Worm (Caenorhabditis elegans) whole organism, L4 larva: ENCODE data around the gene Y11D7A.9.

ENCODE experiments used
- F10B5.3 ChIP-seq: sonication (generic microtip); optimal IDR thresholded peaks from 2 replicates; lab custom pipeline; 2016; ENCODE audit warnings: mild to moderate bottlenecking, missing genetic modification characterization, missing compliant biosample characterization
- F26F4.8 ChIP-seq: fragments of 200-800 bp; sonication (Bioruptor generic); conservative IDR thresholded peaks from 2 replicates; pipeline ENCODE4 v1.3.6; 2022; ENCODE audit warnings: missing genetic modification characterization, missing compliant biosample characterization
- F44E2.7 ChIP-seq: fragments of 200-800 bp; sonication (Bioruptor generic); IDR thresholded peaks from 2 replicates; pipeline ENCODE4 v2.1.2; 2022; ENCODE audit warnings: missing genetic modification characterization, missing compliant biosample characterization
- F49E8.2 ChIP-seq: sonication (generic microtip); optimal IDR thresholded peaks from 2 replicates; lab custom pipeline; 2016; ENCODE audit warnings: missing compliant biosample characterization, mild to moderate bottlenecking, missing genetic modification characterization, borderline replicate concordance
- Y5F2A.4 ChIP-seq: fragments of 200-800 bp; sonication (Bioruptor generic); optimal IDR thresholded peaks from 2 replicates; lab custom pipeline; 2018; ENCODE audit warnings: mild to moderate bottlenecking, missing genetic modification characterization, missing compliant biosample characterization
- aha-1 ChIP-seq: fragments of 150-350 bp; peaks from one replicate; lab custom pipeline; 2014; ENCODE audit warnings: missing biosample characterization, missing genetic modification characterization
- ama-1 ChIP-seq: fragments of 150-350 bp; optimal IDR thresholded peaks from 2 replicates; lab custom pipeline; 2014; ENCODE audit warnings: inconsistent platforms, mixed read lengths
- ceh-62 ChIP-seq: sonication (generic microtip); optimal IDR thresholded peaks from 2 replicates; lab custom pipeline; 2017; ENCODE audit warnings: missing biosample characterization, missing genetic modification characterization
- ceh-82 ChIP-seq: sonication (generic microtip); optimal IDR thresholded peaks from 2 replicates; lab custom pipeline; 2017; ENCODE audit warnings: missing biosample characterization, missing genetic modification characterization
- daf-12 ChIP-seq: fragments of 150-350 bp; optimal IDR thresholded peaks from 2 replicates; lab custom pipeline; 2014; ENCODE audit warnings: missing biosample characterization, missing genetic modification reagents, missing genetic modification characterization
- daf-16 ChIP-seq, 3 experiments: sonication (generic microtip); optimal IDR thresholded peaks; 2 replicates each; lab custom pipeline; 2016 to 2017; ENCODE audit warnings: missing genetic modification characterization in 3 of 3, missing genetic modification reagents in 3 of 3, mild to moderate bottlenecking in 2 of 3, missing compliant biosample characterization in 2 of 3, missing biosample characterization in 1 of 3, moderate library complexity in 1 of 3
- dmd-6 ChIP-seq: fragments of 200-800 bp; sonication (Bioruptor generic); IDR thresholded peaks from 2 replicates; pipeline ENCODE4 v1.3.6; 2022; ENCODE audit warnings: missing genetic modification reagents, missing genetic modification characterization, missing compliant biosample characterization
- dve-1 ChIP-seq: sonication (generic microtip); optimal IDR thresholded peaks from 2 replicates; lab custom pipeline; 2017; ENCODE audit warnings: antibody characterized with exemption, mild to moderate bottlenecking, missing genetic modification characterization, missing compliant biosample characterization; ENCODE audit not compliant: insufficient read depth
- egl-27 ChIP-seq: sonication (generic microtip); optimal IDR thresholded peaks from 3 replicates; lab custom pipeline; 2017; ENCODE audit warnings: missing biosample characterization, missing genetic modification reagents, missing genetic modification characterization
- egl-43 ChIP-seq: fragments of 200-800 bp; sonication (Bioruptor generic); IDR thresholded peaks from 2 replicates; pipeline ENCODE4 v1.3.6; 2022; ENCODE audit warnings: missing genetic modification reagents, missing genetic modification characterization, missing compliant biosample characterization
- hlh-30 ChIP-seq: sonication (generic microtip); optimal IDR thresholded peaks from 2 replicates; lab custom pipeline; 2017; ENCODE audit warnings: antibody characterized with exemption, mild to moderate bottlenecking, missing genetic modification characterization, missing compliant biosample characterization; ENCODE audit not compliant: insufficient read depth
- lim-7 ChIP-seq: fragments of 200-800 bp; sonication (Bioruptor generic); IDR thresholded peaks from 2 replicates; pipeline ENCODE4 v1.3.6; 2022; ENCODE audit warnings: missing genetic modification characterization, missing compliant biosample characterization
- lin-38 ChIP-seq: fragments of 200-800 bp; sonication (Bioruptor generic); IDR thresholded peaks from 2 replicates; pipeline ENCODE4 v1.3.6; 2022; ENCODE audit warnings: missing genetic modification reagents, missing genetic modification characterization, missing compliant biosample characterization
- lir-3 ChIP-seq: sonication (generic microtip); optimal IDR thresholded peaks from 2 replicates; lab custom pipeline; 2016; ENCODE audit warnings: mild to moderate bottlenecking, missing genetic modification characterization, missing compliant biosample characterization
- madf-5 ChIP-seq, 2 experiments: fragments of 200-800 bp; sonication (Bioruptor generic); IDR thresholded peaks; 2 replicates each; pipeline ENCODE4 v1.3.6; 2022; ENCODE audit warnings: missing compliant biosample characterization in 2 of 2, missing genetic modification characterization in 2 of 2
- mdt-29 ChIP-seq: fragments of 200-800 bp; sonication (Bioruptor generic); IDR thresholded peaks from 2 replicates; pipeline ENCODE4 v1.3.6; 2022; ENCODE audit warnings: missing genetic modification reagents, missing genetic modification characterization, missing compliant biosample characterization
- mep-1 ChIP-seq: fragments of 150-350 bp; sonication (generic microtip); optimal IDR thresholded peaks from 3 replicates; lab custom pipeline; 2014; ENCODE audit warnings: missing biosample characterization, missing genetic modification characterization
- mxl-3 ChIP-seq: fragments of 200-800 bp; sonication (Bioruptor generic); optimal IDR thresholded peaks from 2 replicates; lab custom pipeline; 2018; ENCODE audit warnings: mild to moderate bottlenecking, missing genetic modification characterization, missing compliant biosample characterization
- nhr-102 ChIP-seq: sonication (generic microtip); optimal IDR thresholded peaks from 2 replicates; lab custom pipeline; 2016; ENCODE audit warnings: mild to moderate bottlenecking, missing genetic modification characterization, moderate library complexity, missing compliant biosample characterization
- nhr-111 ChIP-seq: fragments of 200-800 bp; sonication (Bioruptor generic); optimal IDR thresholded peaks from 2 replicates; lab custom pipeline; 2018; ENCODE audit warnings: mild to moderate bottlenecking, missing genetic modification characterization, missing compliant biosample characterization
- nhr-28 ChIP-seq: fragments of 150-350 bp; optimal IDR thresholded peaks from 2 replicates; lab custom pipeline; 2014; ENCODE audit warnings: missing biosample characterization, missing genetic modification characterization
- nhr-48 ChIP-seq: sonication (generic microtip); optimal IDR thresholded peaks from 2 replicates; lab custom pipeline; 2016; ENCODE audit warnings: mild to moderate bottlenecking, missing genetic modification characterization, missing compliant biosample characterization
- php-3 ChIP-seq: fragments of 200-800 bp; sonication (Bioruptor generic); IDR thresholded peaks from 2 replicates; pipeline ENCODE4 v1.3.6; 2022; ENCODE audit warnings: missing genetic modification reagents, missing genetic modification characterization, missing compliant biosample characterization
- rbr-2 ChIP-seq: sonication (generic microtip); optimal IDR thresholded peaks from 2 replicates; lab custom pipeline; 2016; ENCODE audit warnings: missing genotype, missing genetic modification characterization, missing compliant biosample characterization
- sdz-12 ChIP-seq: fragments of 200-800 bp; sonication (Bioruptor generic); optimal IDR thresholded peaks from 2 replicates; lab custom pipeline; 2018; ENCODE audit warnings: mild to moderate bottlenecking, missing genetic modification characterization, missing compliant biosample characterization
- set-16 ChIP-seq: fragments of 200-800 bp; sonication (Bioruptor generic); IDR thresholded peaks from 2 replicates; pipeline ENCODE4 v1.3.6; 2022; ENCODE audit warnings: missing genetic modification reagents, missing genetic modification characterization, missing compliant biosample characterization
- spr-3 ChIP-seq: fragments of 200-800 bp; sonication (Bioruptor generic); optimal IDR thresholded peaks from 2 replicates; lab custom pipeline; 2018; ENCODE audit warnings: mild to moderate bottlenecking, missing genetic modification characterization, missing compliant biosample characterization
- tag-97 ChIP-seq: fragments of 200-800 bp; sonication (Bioruptor generic); IDR thresholded peaks from 2 replicates; pipeline ENCODE4 v1.3.6; 2022; ENCODE audit warnings: missing genetic modification characterization, missing compliant biosample characterization
- tra-1 ChIP-seq: fragments of 200-800 bp; sonication (Bioruptor generic); IDR thresholded peaks from 2 replicates; pipeline ENCODE4 v1.3.6; 2022; ENCODE audit warnings: missing genetic modification reagents, missing genetic modification characterization, missing compliant biosample characterization
- unc-39 ChIP-seq: sonication (generic microtip); optimal IDR thresholded peaks from 2 replicates; lab custom pipeline; 2017; ENCODE audit warnings: missing biosample characterization, missing genetic modification characterization
- unc-62 ChIP-seq, 3 experiments: fragments of 150-350 bp in 1 of 3; sonication (generic microtip); optimal IDR thresholded peaks in 2 of 3; peaks in 1 of 3; 1 replicate in 1 of 3; 2 replicates in 2 of 3; lab custom pipeline; 2014 to 2017; ENCODE audit warnings: missing biosample characterization in 3 of 3, missing genetic modification characterization in 3 of 3, missing genetic modification reagents in 3 of 3, missing genotype in 1 of 3
- vab-7 ChIP-seq: fragments of 200-800 bp; sonication (Bioruptor generic); IDR thresholded peaks from 2 replicates; pipeline ENCODE4 v1.3.6; 2022; ENCODE audit warnings: missing genetic modification reagents, missing genetic modification characterization, missing compliant biosample characterization
- ztf-7 ChIP-seq: fragments of 150-350 bp; optimal IDR thresholded peaks from 2 replicates; lab custom pipeline; 2014; ENCODE audit warnings: missing biosample characterization, missing genetic modification characterization

Gene Y11D7A.9

DNA sequence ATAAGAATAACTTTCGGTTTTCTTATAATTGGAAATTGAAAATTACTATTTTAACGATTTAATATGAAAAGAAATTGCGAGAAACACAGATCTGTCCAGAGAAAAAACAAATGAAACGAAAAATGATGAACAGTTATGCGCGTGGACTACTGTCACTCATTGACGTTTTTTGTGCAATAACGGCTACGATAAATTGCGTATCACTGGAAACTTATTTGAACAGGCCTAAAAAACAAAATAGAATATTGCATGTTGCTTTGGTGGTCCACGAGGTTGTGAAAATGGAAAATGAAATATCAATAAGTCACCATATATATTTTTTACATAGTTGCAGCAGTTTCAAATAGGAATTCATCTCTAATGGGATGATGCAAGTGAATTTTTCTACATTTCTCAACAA, 8.6 kb upstream of the Y11D7A.9 start (continued):
- TF ChIP-seq nhr-102 (tag; lab: Kevin White, UChicago) (no peak), rbr-2 (no peak), ztf-7 (tag; lab: Kevin White, UChicago) (no peak), lim-7 (no peak)

DNA sequence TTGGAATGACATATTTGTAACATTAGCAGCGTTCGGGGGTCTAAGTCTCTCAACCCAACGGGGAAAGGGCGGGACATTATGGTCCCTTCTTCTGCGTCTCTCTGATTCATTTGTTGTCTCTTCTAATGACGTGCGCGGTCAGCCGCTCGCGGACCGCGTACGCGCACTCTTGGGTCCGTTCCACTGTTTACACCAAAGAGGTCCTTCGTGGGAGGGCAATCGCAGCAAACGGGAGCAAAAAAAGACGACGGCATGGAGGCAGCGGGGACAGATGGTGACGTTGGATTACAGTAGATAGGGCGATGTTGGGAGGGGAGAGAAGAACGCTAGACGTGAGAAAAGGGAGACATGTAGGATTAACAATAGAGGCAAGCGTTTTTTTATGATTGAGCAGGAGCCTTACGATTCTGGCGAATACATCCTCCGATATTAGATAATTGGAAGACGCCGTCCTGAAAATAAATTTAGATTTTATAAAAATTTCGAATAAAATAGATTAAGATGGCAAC, 7.9 kb upstream of the Y11D7A.9 start, which contains the start of gene flh-1:
flh-1 (minus strand) TSS at position 459 of the 509 bp plus-strand sequence.
- TF ChIP-seq unc-39 (tag; lab: Kevin White, UChicago) = no peak
- TF ChIP-seq F49E8.2 (tag; lab: Kevin White, UChicago) = no peak
- 0 out of 2 replicates have a peak, but pooled peaks have one; percentile 42 for TF ChIP-seq set-16 (GFP tag; lab: Robert Waterston, UW)
- TF ChIP-seq nhr-28 (tag; lab: Kevin White, UChicago) = no peak
- TF ChIP-seq unc-62 (GFP tag; optimal IDR thresholded peaks at IDR 0.05 in 1 of 2; lab: Kevin White, UChicago) = no peak
- TF ChIP-seq unc-62 (tag; optimal IDR thresholded peaks at IDR 0.05; lab: Kevin White, UChicago) = no peak
- TF ChIP-seq dmd-6 (GFP tag; lab: Robert Waterston, UW) = no peak
- TF ChIP-seq F26F4.8 (GFP tag; lab: Robert Waterston, UW) = no peak
- no peak for TF ChIP-seq hlh-30 (tag; lab: Kevin White, UChicago)
- TF ChIP-seq egl-43 (GFP tag; lab: Robert Waterston, UW) = 0 out of 2 replicates have a peak, but pooled peaks have one; percentile 34
- no peak for TF ChIP-seq php-3 (GFP tag; lab: Robert Waterston, UW)
- no peak for TF ChIP-seq lir-3 (tag; lab: Kevin White, UChicago)
- TF ChIP-seq F44E2.7 (GFP tag; lab: Robert Waterston, UW) = no peak
- TF ChIP-seq dve-1 (tag; lab: Kevin White, UChicago) = no peak
- no peak for TF ChIP-seq F10B5.3 (tag; lab: Kevin White, UChicago)
- TF ChIP-seq nhr-111 (GFP tag; lab: Kevin White, UChicago) = no peak
- no peak for TF ChIP-seq ceh-82
- no peak for TF ChIP-seq ama-1 (lab: Kevin White, UChicago)
- TF ChIP-seq ceh-62 (tag; lab: Kevin White, UChicago) = no peak
- TF ChIP-seq mdt-29 (GFP tag; lab: Robert Waterston, UW) = no peak
- TF ChIP-seq Y5F2A.4 (GFP tag; lab: Kevin White, UChicago) = no peak
- no peak for TF ChIP-seq lin-38 (GFP tag; lab: Robert Waterston, UW)
- TF ChIP-seq mep-1 (tag; lab: Kevin White, UChicago) = no peak
- no peak for TF ChIP-seq tra-1 (GFP tag; lab: Robert Waterston, UW)
- 0 out of 4 replicates have a peak, but pooled peaks of 1 of the 2 experiments have one; percentile 23 for TF ChIP-seq madf-5 (GFP tag; IDR thresholded peaks at IDR 0.05; lab: Robert Waterston, UW)
- no peak for TF ChIP-seq spr-3 (GFP tag; lab: Kevin White, UChicago)
- TF ChIP-seq vab-7 (GFP tag; lab: Robert Waterston, UW) = no peak
- TF ChIP-seq, all 104 proteins: peak for 3

DNA sequence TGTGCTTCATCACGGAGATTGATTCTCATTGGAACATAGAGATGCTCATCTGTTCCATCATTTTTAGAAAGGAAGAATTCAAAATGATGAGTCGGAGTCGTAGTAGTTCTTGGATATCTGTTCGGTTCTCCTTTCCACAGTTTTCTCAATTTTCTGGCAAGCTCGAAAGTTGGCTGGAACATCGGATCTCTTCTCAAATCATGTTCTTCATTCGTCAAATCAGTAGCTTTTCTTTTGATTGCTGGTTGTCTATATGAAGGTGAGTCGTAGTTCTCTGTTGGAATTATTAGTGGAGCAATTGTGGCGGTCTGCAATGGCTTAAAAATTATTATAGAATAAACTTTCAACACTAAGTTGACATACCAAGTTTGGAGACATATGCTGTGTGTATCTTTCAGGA, 6.4 kb upstream of the Y11D7A.9 start:
- no peak for TF ChIP-seq daf-16 (GFP tag; optimal IDR thresholded peaks at IDR 0.05; lab: Kevin White, UChicago)
- TF ChIP-seq daf-16 (tag; optimal IDR thresholded peaks at IDR 0.05; lab: Kevin White, UChicago) = no peak
- no peak for TF ChIP-seq tag-97 (GFP tag; lab: Robert Waterston, UW)
- peak; percentile 1 for TF ChIP-seq aha-1
- peak in 1 of 2 experiments; percentile 92 for TF ChIP-seq unc-62 (GFP tag; optimal IDR thresholded peaks at IDR 0.05 in 1 of 2; lab: Kevin White, UChicago)
- no peak for TF ChIP-seq unc-62 (tag; optimal IDR thresholded peaks at IDR 0.05; lab: Kevin White, UChicago)
- TF ChIP-seq mxl-3 = no peak

DNA sequence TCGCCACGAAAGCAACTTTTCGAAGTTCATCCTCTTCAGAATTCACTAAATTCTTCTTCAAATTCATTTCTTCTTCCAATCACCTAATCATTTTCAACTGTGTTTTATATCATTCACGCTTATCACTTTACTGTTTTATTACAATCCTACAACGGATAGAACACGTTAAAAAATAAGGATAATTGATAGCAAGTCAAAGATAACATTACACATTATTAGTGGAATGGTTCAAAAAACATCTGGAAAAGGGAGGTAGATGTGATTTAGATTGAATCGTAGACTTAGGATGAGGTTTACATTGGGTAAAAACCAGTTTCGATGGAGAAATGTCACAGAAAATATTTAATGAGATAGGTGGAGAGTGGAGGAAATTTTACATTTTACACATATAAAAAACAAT, 5.8 kb upstream of the Y11D7A.9 start, which contains the start of gene col-120:
col-120 (minus strand) TSS at position 101 of the 400 bp plus-strand sequence.
- peak in 1 of 2 experiments; percentile 55 for TF ChIP-seq unc-62 (GFP tag; optimal IDR thresholded peaks at IDR 0.05 in 1 of 2; lab: Kevin White, UChicago)
- TF ChIP-seq unc-62 (tag; optimal IDR thresholded peaks at IDR 0.05; lab: Kevin White, UChicago) = no peak
- TF ChIP-seq sdz-12 (GFP tag; lab: Kevin White, UChicago) = no peak
- no peak for TF ChIP-seq daf-12 (tag; lab: Kevin White, UChicago)
- TF ChIP-seq egl-27 (tag; lab: Kevin White, UChicago) = no peak
- peak; percentile 22 for TF ChIP-seq nhr-48 (tag; lab: Kevin White, UChicago)
- no peak for TF ChIP-seq ceh-62 (tag; lab: Kevin White, UChicago)
